Worm (Caenorhabditis elegans) whole organism, mixed stage, embryonic: ENCODE measurements around the gene dhhc-6.

ENCODE experiments used
- M03D4.4 ChIP-seq: sonication (generic microtip); optimal IDR thresholded peaks from 2 replicates; lab custom pipeline; 2017; ENCODE audit warnings: mild to moderate bottlenecking, missing genetic modification characterization, missing compliant biosample characterization
- bed-3 ChIP-seq: fragments of 200-800 bp; sonication (Bioruptor generic); optimal IDR thresholded peaks from 3 replicates; lab custom pipeline; 2018; ENCODE audit warnings: mild to moderate bottlenecking, missing genetic modification characterization, moderate library complexity, missing compliant biosample characterization
- blmp-1 ChIP-seq: fragments of 150-350 bp; optimal IDR thresholded peaks from 2 replicates; lab custom pipeline; 2014; ENCODE audit warnings: missing biosample characterization, missing genetic modification characterization
- ceh-39 ChIP-seq: fragments of 150-350 bp; optimal IDR thresholded peaks from 2 replicates; lab custom pipeline; 2014; ENCODE audit warnings: missing biosample characterization, missing genetic modification characterization
- ceh-43 ChIP-seq: fragments of 200-800 bp; sonication (Bioruptor generic); optimal IDR thresholded peaks from 2 replicates; lab custom pipeline; 2018; ENCODE audit warnings: mild to moderate bottlenecking, missing genetic modification characterization, moderate library complexity, missing compliant biosample characterization
- ceh-83 ChIP-seq: fragments of 200-800 bp; sonication (Bioruptor generic); optimal IDR thresholded peaks from 2 replicates; lab custom pipeline; 2018; ENCODE audit warnings: mild to moderate bottlenecking, missing genetic modification characterization, missing compliant biosample characterization
- ces-1 ChIP-seq: fragments of 150-350 bp; optimal IDR thresholded peaks from 2 replicates; lab custom pipeline; 2014; ENCODE audit warnings: missing biosample characterization, missing genetic modification reagents, missing genetic modification characterization
- cnd-1 ChIP-seq: fragments of 200-800 bp; sonication (Bioruptor generic); optimal IDR thresholded peaks from 2 replicates; lab custom pipeline; 2018; ENCODE audit warnings: mild to moderate bottlenecking, missing genetic modification characterization, missing compliant biosample characterization
- drap-1 ChIP-seq: fragments of 200-800 bp; sonication (Bioruptor generic); optimal IDR thresholded peaks from 3 replicates; lab custom pipeline; 2018; ENCODE audit warnings: mild to moderate bottlenecking, missing genetic modification characterization, missing compliant biosample characterization
- elt-1 ChIP-seq: sonication (generic microtip); optimal IDR thresholded peaks from 2 replicates; lab custom pipeline; 2017; ENCODE audit warnings: missing genetic modification characterization, mild to moderate bottlenecking, missing compliant biosample characterization, antibody characterized with exemption, moderate library complexity, borderline replicate concordance; ENCODE audit not compliant: insufficient read depth
- elt-3 ChIP-seq: fragments of 150-350 bp; optimal IDR thresholded peaks from 2 replicates; lab custom pipeline; 2014; ENCODE audit warnings: missing biosample characterization, missing genetic modification characterization
- flh-1 ChIP-seq: fragments of 200-800 bp; sonication (Bioruptor generic); optimal IDR thresholded peaks from 2 replicates; lab custom pipeline; 2018; ENCODE audit warnings: mild to moderate bottlenecking, missing genetic modification characterization, moderate library complexity, missing compliant biosample characterization
- ham-2 ChIP-seq: fragments of 200-800 bp; sonication (Bioruptor generic); optimal IDR thresholded peaks from 2 replicates; lab custom pipeline; 2018; ENCODE audit warnings: mild to moderate bottlenecking, missing genetic modification characterization, missing compliant biosample characterization
- lin-13 ChIP-seq: fragments of 150-350 bp; optimal IDR thresholded peaks from 2 replicates; lab custom pipeline; 2014; ENCODE audit warnings: missing biosample characterization, missing genetic modification characterization
- lin-32 ChIP-seq: fragments of 200-800 bp; sonication (Bioruptor generic); optimal IDR thresholded peaks from 2 replicates; lab custom pipeline; 2018; ENCODE audit warnings: mild to moderate bottlenecking, missing genetic modification characterization, missing compliant biosample characterization
- mab-5 ChIP-seq: fragments of 150-350 bp; optimal IDR thresholded peaks from 2 replicates; lab custom pipeline; 2014; ENCODE audit warnings: missing biosample characterization, missing genetic modification characterization
- mep-1 ChIP-seq: fragments of 150-350 bp; optimal IDR thresholded peaks from 2 replicates; lab custom pipeline; 2017; ENCODE audit warnings: missing biosample characterization, missing genetic modification reagents, missing genetic modification characterization, inconsistent platforms
- mls-2 ChIP-seq: sonication (generic microtip); optimal IDR thresholded peaks from 2 replicates; lab custom pipeline; 2016; ENCODE audit warnings: mild to moderate bottlenecking, missing genetic modification characterization, moderate library complexity, missing compliant biosample characterization
- nhr-2 ChIP-seq: fragments of 150-350 bp; optimal IDR thresholded peaks from 2 replicates; lab custom pipeline; 2014; ENCODE audit warnings: missing biosample characterization, missing genetic modification characterization
- nhr-28 ChIP-seq: fragments of 150-350 bp; optimal IDR thresholded peaks from 2 replicates; lab custom pipeline; 2014; ENCODE audit warnings: missing biosample characterization, missing genetic modification characterization
- nhr-76 ChIP-seq: sonication (generic microtip); optimal IDR thresholded peaks from 2 replicates; lab custom pipeline; 2017; ENCODE audit warnings: missing biosample characterization, missing genetic modification characterization
- pha-4 ChIP-seq: fragments of 150-350 bp; optimal IDR thresholded peaks from 2 replicates; lab custom pipeline; 2018; ENCODE audit warnings: missing biosample characterization, missing genetic modification reagents, missing genetic modification characterization
- sem-2 ChIP-seq: fragments of 200-800 bp; sonication (Bioruptor generic); optimal IDR thresholded peaks from 2 replicates; lab custom pipeline; 2018; ENCODE audit warnings: mild to moderate bottlenecking, missing genetic modification characterization, missing compliant biosample characterization
- snpc-4 ChIP-seq: fragments of 150-350 bp; optimal IDR thresholded peaks from 2 replicates; lab custom pipeline; 2014; ENCODE audit warnings: missing biosample characterization, missing genetic modification characterization
- sptf-1 ChIP-seq: sonication (generic microtip); optimal IDR thresholded peaks from 2 replicates; lab custom pipeline; 2017; ENCODE audit warnings: mild to moderate bottlenecking, missing genetic modification characterization, moderate library complexity, missing compliant biosample characterization
- tbx-8 ChIP-seq: fragments of 200-800 bp; sonication (Bioruptor generic); optimal IDR thresholded peaks from 2 replicates; lab custom pipeline; 2018; ENCODE audit warnings: mild to moderate bottlenecking, missing genetic modification characterization, moderate library complexity, missing compliant biosample characterization
- unc-120 ChIP-seq: sonication (generic microtip); optimal IDR thresholded peaks from 2 replicates; lab custom pipeline; 2017; ENCODE audit warnings: missing genetic modification characterization, missing compliant biosample characterization; ENCODE audit not compliant: poor library complexity, severe bottlenecking
- unc-39 ChIP-seq: fragments of 150-350 bp; optimal IDR thresholded peaks from 2 replicates; lab custom pipeline; 2014; ENCODE audit warnings: missing biosample characterization, missing genetic modification characterization
- unc-62 ChIP-seq: fragments of 150-350 bp; optimal IDR thresholded peaks from 2 replicates; lab custom pipeline; 2014; ENCODE audit warnings: missing biosample characterization, missing genetic modification reagents, missing genetic modification characterization
- zip-8 ChIP-seq: fragments of 150-350 bp; optimal IDR thresholded peaks from 2 replicates; lab custom pipeline; 2014; ENCODE audit warnings: missing biosample characterization, missing genetic modification characterization
- ztf-11 ChIP-seq: fragments of 150-350 bp; optimal IDR thresholded peaks from 2 replicates; lab custom pipeline; 2014; ENCODE audit warnings: missing biosample characterization, missing genetic modification characterization

Gene dhhc-6

DNA sequence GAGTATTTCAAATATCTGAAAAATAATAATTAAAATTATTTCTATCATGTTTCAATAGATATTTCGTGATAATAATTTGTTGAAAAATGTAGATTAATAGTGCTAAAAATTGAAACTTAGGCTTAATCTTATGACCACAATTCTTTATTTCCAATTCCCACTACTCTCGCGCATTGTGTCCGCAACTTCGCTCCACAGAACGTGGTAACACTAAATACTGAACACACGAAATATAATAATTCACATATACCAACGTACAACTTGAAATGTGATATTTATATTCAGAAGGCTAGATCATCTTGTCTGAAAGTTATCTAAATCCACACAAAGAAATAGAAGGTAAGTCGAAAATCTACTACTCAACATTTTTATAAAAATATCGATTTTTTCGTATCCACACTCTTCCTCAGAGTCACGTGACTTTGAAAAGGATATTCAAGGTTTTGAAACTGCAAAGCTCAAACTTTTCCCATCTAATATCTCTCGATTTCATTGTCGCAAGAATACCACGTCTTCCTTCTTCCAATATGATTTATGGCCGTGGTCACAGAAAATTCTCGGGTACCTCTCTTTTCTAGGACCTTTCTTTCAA is 32.0 kb downstream of the dhhc-6 start, which contains the start of gene eri-12:
eri-12 (plus strand) TSS at position 197 of the 592 bp plus-strand sequence.
- TF ChIP-seq sptf-1 (tag; lab: Kevin White, UChicago) (no peak), unc-62 (peak; percentile 73)

DNA sequence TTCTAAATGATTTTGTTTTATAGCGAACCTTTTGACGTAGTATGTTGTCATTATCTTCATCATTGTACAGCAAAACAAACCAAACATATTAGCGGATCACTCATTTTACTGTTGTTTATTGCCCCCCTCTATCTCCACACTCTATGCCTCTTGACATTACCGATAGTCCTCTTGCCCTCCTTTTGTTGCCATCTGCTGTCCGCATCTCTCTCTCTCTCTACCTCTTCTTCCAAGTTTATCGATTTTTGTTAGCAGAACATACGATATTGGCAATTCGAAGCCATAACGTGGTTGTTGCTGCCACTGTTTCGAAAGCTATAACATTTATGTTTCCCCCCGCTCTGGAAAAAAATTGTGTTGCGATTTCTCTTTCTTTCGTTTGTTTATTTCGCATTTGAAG is 33.2 kb downstream of the dhhc-6 start:
- TF ChIP-seq ceh-39 (peak; percentile 35), blmp-1 (tag; lab: Kevin White, UChicago) (no peak), cnd-1 (peak; percentile 70), nhr-2 (tag; lab: Kevin White, UChicago) (peak; percentile 59), lin-32 (GFP tag; lab: Kevin White, UChicago) (peak; percentile 61), ces-1 (GFP tag; lab: Kevin White, UChicago) (no peak), drap-1 (no peak), ham-2 (GFP tag; lab: Kevin White, UChicago) (peak; percentile 78)

DNA sequence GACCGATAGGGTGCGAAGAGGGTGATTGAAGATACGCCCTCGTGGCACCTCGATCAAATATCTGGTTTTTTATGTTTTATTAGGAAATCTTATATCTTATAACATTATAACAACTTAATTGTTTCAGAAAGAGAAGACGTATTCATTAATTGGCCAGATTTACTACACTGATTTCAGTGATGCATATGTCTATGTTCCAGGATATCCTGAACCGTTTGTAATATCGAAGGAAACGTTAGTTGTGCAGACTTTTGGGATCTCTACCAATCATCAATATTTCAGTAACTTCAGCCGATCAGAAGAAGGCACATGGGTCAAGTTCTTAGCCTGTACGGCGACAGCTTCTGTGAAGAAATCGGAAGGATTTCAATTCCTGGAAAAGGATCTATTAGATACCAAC is 35.7 kb downstream of the dhhc-6 start:
- TF ChIP-seq tbx-8 (GFP tag; lab: Kevin White, UChicago) (no peak), drap-1 (no peak), mls-2 (tag; lab: Kevin White, UChicago) (no peak), blmp-1 (tag; lab: Kevin White, UChicago) (no peak), M03D4.4 (no peak), mab-5 (tag; lab: Kevin White, UChicago) (no peak), sptf-1 (tag; lab: Kevin White, UChicago) (no peak), ceh-83 (no peak), nhr-28 (no peak), snpc-4 (tag; lab: Kevin White, UChicago) (no peak), ham-2 (GFP tag; lab: Kevin White, UChicago) (no peak), ztf-11 (tag; lab: Kevin White, UChicago) (no peak)

DNA sequence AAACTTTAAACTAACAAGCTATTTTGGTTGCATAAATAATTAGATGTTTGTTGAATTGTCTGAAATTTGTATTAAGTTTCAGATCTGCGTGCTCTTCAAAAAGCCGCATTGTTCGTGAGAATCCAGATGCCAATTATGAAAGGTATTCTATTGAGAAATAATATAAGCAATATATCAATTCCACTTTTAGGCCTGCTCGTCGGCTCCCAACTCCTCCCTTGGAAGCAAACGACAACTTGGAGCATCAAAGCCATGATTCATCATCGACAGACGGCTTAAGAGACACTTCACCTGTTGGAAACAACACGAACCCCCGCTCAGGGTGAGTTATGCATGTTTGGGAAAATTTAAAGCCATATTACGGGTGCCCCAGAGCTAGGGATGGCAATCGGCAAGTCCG is 38.0 kb downstream of the dhhc-6 start:
- TF ChIP-seq ceh-39 (no peak), tbx-8 (GFP tag; lab: Kevin White, UChicago) (no peak), mab-5 (tag; lab: Kevin White, UChicago) (no peak), unc-62 (no peak), zip-8 (tag; lab: Kevin White, UChicago) (no peak), lin-32 (GFP tag; lab: Kevin White, UChicago) (no peak), flh-1 (GFP tag; lab: Kevin White, UChicago) (no peak), drap-1 (no peak), sptf-1 (tag; lab: Kevin White, UChicago) (no peak), nhr-2 (tag; lab: Kevin White, UChicago) (no peak), nhr-76 (tag; lab: Kevin White, UChicago) (no peak), snpc-4 (tag; lab: Kevin White, UChicago) (no peak), blmp-1 (tag; lab: Kevin White, UChicago) (no peak), bed-3 (GFP tag; lab: Kevin White, UChicago) (no peak), unc-120 (tag; lab: Kevin White, UChicago) (no peak), ceh-43 (GFP tag; lab: Kevin White, UChicago) (no peak), unc-39 (no peak), sem-2 (GFP tag; lab: Kevin White, UChicago) (no peak), elt-3 (no peak)
- TF ChIP-seq, all 35 proteins: peak for 0

DNA sequence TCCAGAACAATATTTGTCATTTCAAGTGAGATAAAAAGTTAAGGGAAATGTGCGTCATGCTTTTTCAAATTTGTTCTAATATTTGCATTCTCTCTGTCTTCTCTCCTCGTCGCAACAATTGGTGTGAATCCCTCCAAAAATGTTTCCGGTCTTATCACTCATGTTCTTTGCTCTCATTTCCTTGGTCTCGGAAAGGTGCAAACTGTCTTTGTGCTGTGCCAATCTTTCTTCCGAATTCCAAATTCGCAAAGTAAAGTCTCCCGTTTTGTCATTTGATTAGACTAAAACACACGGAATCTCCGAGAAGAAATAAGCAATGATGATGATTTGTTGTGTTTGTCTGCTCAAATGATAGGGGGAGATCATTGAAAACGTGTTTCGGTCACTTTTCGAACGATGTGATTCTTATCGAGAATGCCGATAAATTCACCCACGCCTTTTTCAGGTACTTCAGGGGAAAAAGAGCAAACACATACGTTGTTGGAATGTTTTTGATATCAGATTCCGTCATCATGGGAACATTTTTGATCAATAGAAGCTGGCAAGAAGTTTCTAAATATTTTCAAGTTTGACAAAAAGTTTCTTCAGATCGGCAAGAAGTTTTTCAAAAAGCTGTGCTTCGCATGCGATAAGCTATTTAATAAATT is 40.8 kb downstream of the dhhc-6 start:
- TF ChIP-seq ceh-43 (GFP tag; lab: Kevin White, UChicago) = no peak
- TF ChIP-seq sptf-1 (tag; lab: Kevin White, UChicago) = no peak
- no peak for TF ChIP-seq zip-8 (tag; lab: Kevin White, UChicago)
- no peak for TF ChIP-seq pha-4 (tag; lab: Kevin White, UChicago)
- TF ChIP-seq sem-2 (GFP tag; lab: Kevin White, UChicago) = no peak
- TF ChIP-seq nhr-76 (tag; lab: Kevin White, UChicago) = no peak
- TF ChIP-seq unc-62 = no peak
- TF ChIP-seq mep-1 (tag; lab: Kevin White, UChicago) = no peak
- no peak for TF ChIP-seq lin-13 (tag; lab: Kevin White, UChicago)
- no peak for TF ChIP-seq mls-2 (tag; lab: Kevin White, UChicago)
- no peak for TF ChIP-seq ceh-39
- no peak for TF ChIP-seq elt-1
- no peak for TF ChIP-seq M03D4.4
- TF ChIP-seq nhr-28 = no peak
- no peak for TF ChIP-seq ceh-83
- TF ChIP-seq mab-5 (tag; lab: Kevin White, UChicago) = no peak
- no peak for TF ChIP-seq lin-32 (GFP tag; lab: Kevin White, UChicago)
- no peak for TF ChIP-seq unc-120 (tag; lab: Kevin White, UChicago)
- TF ChIP-seq blmp-1 (tag; lab: Kevin White, UChicago) = no peak
